Fruit fly (Drosophila melanogaster) whole organism, pupa: ENCODE results near the gene CG17768.

Source experiments
- CG10348 ChIP-seq: fragments of 200-800 bp; sonication (Bioruptor generic); IDR thresholded peaks from 2 replicates; pipeline ENCODE4 v1.3.6; 2022; ENCODE audit warnings: missing biosample characterization, missing genetic modification characterization
- CG12605 ChIP-seq: fragments of 200-800 bp; sonication (Bioruptor generic); IDR thresholded peaks from 2 replicates; pipeline ENCODE4 v1.3.6; 2022; ENCODE audit warnings: missing biosample characterization, missing genetic modification characterization
- CG13204 ChIP-seq: fragments of 200-800 bp; sonication (Bioruptor generic); optimal IDR thresholded peaks from 2 replicates; lab custom pipeline; 2018; ENCODE audit warnings: missing biosample characterization, mild to moderate bottlenecking, missing genetic modification characterization, moderate library complexity
- CG14655 ChIP-seq: fragments of 200-800 bp; sonication (Bioruptor generic); optimal IDR thresholded peaks from 3 replicates; lab custom pipeline; 2017; ENCODE audit warnings: mild to moderate bottlenecking, missing biosample characterization, missing genetic modification reagents, missing genetic modification characterization
- CG4496 ChIP-seq: fragments of 200-800 bp; sonication (Bioruptor generic); IDR thresholded peaks from 3 replicates; pipeline ENCODE4 v1.3.6; 2022; ENCODE audit warnings: missing biosample characterization, missing genetic modification characterization
- D1 ChIP-seq: fragments of 200-800 bp; sonication (Bioruptor generic); optimal IDR thresholded peaks from 2 replicates; lab custom pipeline; 2018; ENCODE audit warnings: missing biosample characterization, mild to moderate bottlenecking, missing genetic modification characterization, moderate library complexity
- EcR ChIP-seq: fragments of 200-800 bp; sonication (Bioruptor generic); optimal IDR thresholded peaks from 3 replicates; lab custom pipeline; 2019; ENCODE audit warnings: missing biosample characterization, missing genetic modification characterization, mild to moderate bottlenecking, moderate library complexity, missing genetic modification reagents
- Pif1A ChIP-seq: fragments of 200-800 bp; sonication (Bioruptor generic); optimal IDR thresholded peaks from 3 replicates; lab custom pipeline; 2016; ENCODE audit warnings: missing biosample characterization, missing genetic modification characterization
- Pif1B ChIP-seq: fragments of 200-800 bp; sonication (Bioruptor generic); optimal IDR thresholded peaks from 3 replicates; lab custom pipeline; 2016; ENCODE audit warnings: missing biosample characterization, missing genetic modification characterization
- fd96Ca ChIP-seq: fragments of 200-800 bp; sonication (Bioruptor generic); IDR thresholded peaks from 3 replicates; pipeline ENCODE4 v1.3.6; 2022; ENCODE audit warnings: missing biosample characterization, missing genetic modification characterization
- gl ChIP-seq: fragments of 200-800 bp; sonication (Bioruptor generic); optimal IDR thresholded peaks from 2 replicates; lab custom pipeline; 2018; ENCODE audit warnings: missing biosample characterization, mild to moderate bottlenecking, missing genetic modification characterization
- rn ChIP-seq: fragments of 200-800 bp; sonication (Bioruptor generic); IDR thresholded peaks from 2 replicates; pipeline ENCODE4 v1.3.6; 2022; ENCODE audit warnings: missing biosample characterization, missing genetic modification characterization

DNA sequence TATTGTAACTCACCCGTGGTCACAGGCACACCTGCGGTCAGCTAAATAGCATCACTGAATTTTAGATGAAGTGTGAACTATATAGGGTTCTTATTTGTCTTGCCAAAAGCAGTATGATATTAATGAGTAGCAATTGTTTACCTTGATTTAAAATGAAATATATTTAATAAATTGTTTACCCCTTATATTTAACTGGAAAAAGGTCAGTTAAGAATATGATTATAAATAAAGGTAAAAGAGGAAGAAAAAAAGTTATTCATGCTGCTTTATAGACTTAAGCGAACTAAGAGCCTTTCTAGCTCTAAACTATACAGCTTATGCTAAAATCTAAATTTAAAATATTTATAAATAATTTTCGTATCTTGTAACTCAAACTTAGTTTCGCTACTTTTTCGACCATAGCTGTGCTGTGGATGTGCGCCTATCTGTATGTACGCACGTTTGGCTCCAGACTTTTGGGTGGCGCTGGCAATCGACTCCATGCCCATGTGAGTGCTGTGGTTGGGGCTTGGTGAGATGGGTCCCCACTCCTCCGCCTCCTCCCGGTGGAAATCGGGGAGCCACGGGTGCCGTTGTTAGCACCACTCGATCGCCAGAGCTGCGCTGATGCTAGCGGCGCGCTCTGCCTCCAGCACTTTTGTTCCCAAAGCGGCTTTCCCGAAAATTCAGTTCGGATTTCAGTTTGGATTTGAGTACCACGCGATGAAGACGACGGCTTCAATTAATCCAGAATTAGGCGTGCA is 37.2 kb upstream of the CG17768 start, which contains the start of gene loh:
- TF ChIP-seq CG13204 (GFP tag; lab: Kevin White, UChicago), result no peak
- no peak for TF ChIP-seq CG14655 (GFP tag; lab: Kevin White, UChicago)
- TF ChIP-seq EcR (GFP tag; lab: Kevin White, UChicago), result no peak
- TF ChIP-seq D1, result no peak
- no peak for TF ChIP-seq Pif1A (GFP tag; lab: Kevin White, UChicago)
- no peak for TF ChIP-seq Pif1B (GFP tag; lab: Kevin White, UChicago)
- no peak for TF ChIP-seq fd96Ca (GFP tag; lab: Robert Waterston, UW)
- no peak for TF ChIP-seq gl (tag; lab: Kevin White, UChicago)
- no peak for TF ChIP-seq CG10348 (GFP tag; lab: Robert Waterston, UW)
- no peak for TF ChIP-seq rn
- no peak for TF ChIP-seq CG12605 (GFP tag; lab: Robert Waterston, UW)
- TF ChIP-seq CG4496, result no peak
